Worm (Caenorhabditis elegans) whole organism, late embryonic: Measurements from ENCODE around the gene Y45G12C.10.

Experiments
- F13H6.1 ChIP-seq: sonication (generic microtip); optimal IDR thresholded peaks from 2 replicates; lab custom pipeline; 2016; ENCODE audit warnings: missing genetic modification characterization, missing compliant biosample characterization
- T23F11.4 ChIP-seq: fragments of 200-800 bp; sonication (Bioruptor generic); optimal IDR thresholded peaks from 2 replicates; lab custom pipeline; 2018; ENCODE audit warnings: mild to moderate bottlenecking, missing genetic modification characterization, missing compliant biosample characterization
- ama-1 ChIP-seq: fragments of 150-350 bp; optimal IDR thresholded peaks from 2 replicates; lab custom pipeline; 2014
- ceh-22 ChIP-seq: sonication (generic microtip); optimal IDR thresholded peaks from 2 replicates; lab custom pipeline; 2017; ENCODE audit warnings: missing biosample characterization, missing genetic modification characterization
- ceh-9 ChIP-seq: sonication (generic microtip); optimal IDR thresholded peaks from 2 replicates; lab custom pipeline; 2016; ENCODE audit warnings: mild to moderate bottlenecking, missing genetic modification characterization, inconsistent platforms, missing compliant biosample characterization
- fkh-10 ChIP-seq: fragments of 150-350 bp; optimal IDR thresholded peaks from 2 replicates; lab custom pipeline; 2014; ENCODE audit warnings: missing biosample characterization, missing genetic modification reagents, missing genetic modification characterization
- odd-2 ChIP-seq: sonication (generic microtip); optimal IDR thresholded peaks from 2 replicates; lab custom pipeline; 2017; ENCODE audit warnings: antibody characterized with exemption, mild to moderate bottlenecking, missing genetic modification characterization, missing compliant biosample characterization
- pha-4 ChIP-seq: fragments of 150-350 bp; optimal IDR thresholded peaks from 2 replicates; lab custom pipeline; 2018; ENCODE audit warnings: missing biosample characterization, missing genetic modification reagents, missing genetic modification characterization
- zip-5 ChIP-seq: sonication (generic microtip); optimal IDR thresholded peaks from 2 replicates; lab custom pipeline; 2016; ENCODE audit warnings: missing genetic modification characterization, missing compliant biosample characterization

- TF ChIP-seq F13H6.1 (tag; lab: Kevin White, UChicago) (no peak), fkh-10 (no peak), pha-4 (tag; lab: Kevin White, UChicago) (no peak), ceh-9 (no peak), zip-5 (tag; lab: Kevin White, UChicago) (no peak), ceh-22 (tag; lab: Kevin White, UChicago) (no peak), ama-1 (lab: Kevin White, UChicago) (no peak), T23F11.4 (GFP tag; lab: Kevin White, UChicago) (no peak), odd-2 (tag; lab: Kevin White, UChicago) (no peak)
Observed at ce11 chrV:2565525-2565924, 29.3 kb upstream of the Y45G12C.10 start, which contains the start of gene Y45G12C.1.
